Worm (Caenorhabditis elegans): Measurements from ENCODE around the gene F56D6.13.

DNA sequence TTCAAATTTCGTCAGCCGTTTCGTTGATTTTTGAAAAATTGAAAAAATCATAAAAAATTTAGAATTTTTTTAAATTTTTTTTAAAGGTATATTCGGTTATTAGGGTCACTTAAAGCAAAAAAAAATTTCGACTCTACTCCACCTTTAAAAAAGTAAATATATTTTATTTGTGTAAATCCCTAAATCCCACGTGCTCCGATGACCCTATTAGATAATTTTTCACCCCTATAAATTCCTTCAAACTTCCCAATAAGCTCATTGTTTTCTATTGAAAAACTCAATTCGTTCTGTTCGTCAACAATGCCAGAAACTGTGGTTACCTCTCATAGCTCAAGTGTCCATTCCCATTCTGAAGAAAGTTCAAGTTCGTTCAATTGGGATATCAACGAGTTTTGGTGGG is 3.4 kb downstream of the F56D6.13 start, which contains the start of gene F56D6.20:
- TF ChIP-seq mxl-3 (GFP tag; optimal IDR thresholded peaks at IDR 0.05) (no peak), ama-1 (optimal IDR thresholded peaks at IDR 0.05) (no peak), ceh-82 (tag; optimal IDR thresholded peaks at IDR 0.05) (no peak), nhr-237 (tag; optimal IDR thresholded peaks at IDR 0.05) (no peak), unc-130 (GFP tag; optimal IDR thresholded peaks at IDR 0.05) (no peak), fkh-10 (GFP tag; optimal IDR thresholded peaks at IDR 0.05) (no peak), pha-4 (GFP tag; IDR thresholded peaks at IDR 0.05) (no peak), pha-4 (tag; optimal IDR thresholded peaks at IDR 0.05) (no peak), ceh-32 (tag; optimal IDR thresholded peaks at IDR 0.05; ENCODE audit: poor library complexity) (no peak), mep-1 (tag; optimal IDR thresholded peaks at IDR 0.05) (no peak), lin-29 (GFP tag; IDR thresholded peaks at IDR 0.05) (no peak), lsy-2 (tag; optimal IDR thresholded peaks at IDR 0.05) (no peak)
